Worm (Caenorhabditis elegans) whole organism, mixed stage, embryonic: ENCODE measurements around the gene patr-1.

Experiments
- M03D4.4 ChIP-seq: sonication (generic microtip); optimal IDR thresholded peaks from 2 replicates; lab custom pipeline; 2017; ENCODE audit warnings: mild to moderate bottlenecking, missing genetic modification characterization, missing compliant biosample characterization
- bed-3 ChIP-seq: fragments of 200-800 bp; sonication (Bioruptor generic); optimal IDR thresholded peaks from 3 replicates; lab custom pipeline; 2018; ENCODE audit warnings: mild to moderate bottlenecking, missing genetic modification characterization, moderate library complexity, missing compliant biosample characterization
- blmp-1 ChIP-seq: fragments of 150-350 bp; optimal IDR thresholded peaks from 2 replicates; lab custom pipeline; 2014; ENCODE audit warnings: missing biosample characterization, missing genetic modification characterization
- ceh-39 ChIP-seq: fragments of 150-350 bp; optimal IDR thresholded peaks from 2 replicates; lab custom pipeline; 2014; ENCODE audit warnings: missing biosample characterization, missing genetic modification characterization
- ceh-83 ChIP-seq: fragments of 200-800 bp; sonication (Bioruptor generic); optimal IDR thresholded peaks from 2 replicates; lab custom pipeline; 2018; ENCODE audit warnings: mild to moderate bottlenecking, missing genetic modification characterization, missing compliant biosample characterization
- ces-1 ChIP-seq: fragments of 150-350 bp; optimal IDR thresholded peaks from 2 replicates; lab custom pipeline; 2014; ENCODE audit warnings: missing biosample characterization, missing genetic modification reagents, missing genetic modification characterization
- cnd-1 ChIP-seq: fragments of 200-800 bp; sonication (Bioruptor generic); optimal IDR thresholded peaks from 2 replicates; lab custom pipeline; 2018; ENCODE audit warnings: mild to moderate bottlenecking, missing genetic modification characterization, missing compliant biosample characterization
- drap-1 ChIP-seq: fragments of 200-800 bp; sonication (Bioruptor generic); optimal IDR thresholded peaks from 3 replicates; lab custom pipeline; 2018; ENCODE audit warnings: mild to moderate bottlenecking, missing genetic modification characterization, missing compliant biosample characterization
- elt-1 ChIP-seq: sonication (generic microtip); optimal IDR thresholded peaks from 2 replicates; lab custom pipeline; 2017; ENCODE audit warnings: missing genetic modification characterization, mild to moderate bottlenecking, missing compliant biosample characterization, antibody characterized with exemption, moderate library complexity, borderline replicate concordance; ENCODE audit not compliant: insufficient read depth
- elt-3 ChIP-seq: fragments of 150-350 bp; optimal IDR thresholded peaks from 2 replicates; lab custom pipeline; 2014; ENCODE audit warnings: missing biosample characterization, missing genetic modification characterization
- flh-1 ChIP-seq: fragments of 200-800 bp; sonication (Bioruptor generic); optimal IDR thresholded peaks from 2 replicates; lab custom pipeline; 2018; ENCODE audit warnings: mild to moderate bottlenecking, missing genetic modification characterization, moderate library complexity, missing compliant biosample characterization
- ham-2 ChIP-seq: fragments of 200-800 bp; sonication (Bioruptor generic); optimal IDR thresholded peaks from 2 replicates; lab custom pipeline; 2018; ENCODE audit warnings: mild to moderate bottlenecking, missing genetic modification characterization, missing compliant biosample characterization
- hlh-1 ChIP-seq: fragments of 150-350 bp; optimal IDR thresholded peaks from 2 replicates; lab custom pipeline; 2014; ENCODE audit warnings: missing biosample characterization, missing genetic modification reagents, missing genetic modification characterization
- lin-13 ChIP-seq: fragments of 150-350 bp; optimal IDR thresholded peaks from 2 replicates; lab custom pipeline; 2014; ENCODE audit warnings: missing biosample characterization, missing genetic modification characterization
- lin-32 ChIP-seq: fragments of 200-800 bp; sonication (Bioruptor generic); optimal IDR thresholded peaks from 2 replicates; lab custom pipeline; 2018; ENCODE audit warnings: mild to moderate bottlenecking, missing genetic modification characterization, missing compliant biosample characterization
- lsy-2 ChIP-seq: fragments of 150-350 bp; optimal IDR thresholded peaks from 2 replicates; lab custom pipeline; 2014; ENCODE audit warnings: missing biosample characterization, missing genetic modification characterization
- mab-5 ChIP-seq: fragments of 150-350 bp; optimal IDR thresholded peaks from 2 replicates; lab custom pipeline; 2014; ENCODE audit warnings: missing biosample characterization, missing genetic modification characterization
- mls-2 ChIP-seq: sonication (generic microtip); optimal IDR thresholded peaks from 2 replicates; lab custom pipeline; 2016; ENCODE audit warnings: mild to moderate bottlenecking, missing genetic modification characterization, moderate library complexity, missing compliant biosample characterization
- nhr-12 ChIP-seq: fragments of 150-350 bp; optimal IDR thresholded peaks from 2 replicates; lab custom pipeline; 2014; ENCODE audit warnings: missing biosample characterization, missing genetic modification characterization
- nhr-237 ChIP-seq: fragments of 150-350 bp; optimal IDR thresholded peaks from 2 replicates; lab custom pipeline; 2014; ENCODE audit warnings: missing biosample characterization, missing genetic modification characterization
- nhr-28 ChIP-seq: fragments of 150-350 bp; optimal IDR thresholded peaks from 2 replicates; lab custom pipeline; 2014; ENCODE audit warnings: missing biosample characterization, missing genetic modification characterization
- nhr-76 ChIP-seq: sonication (generic microtip); optimal IDR thresholded peaks from 2 replicates; lab custom pipeline; 2017; ENCODE audit warnings: missing biosample characterization, missing genetic modification characterization
- sem-2 ChIP-seq: fragments of 200-800 bp; sonication (Bioruptor generic); optimal IDR thresholded peaks from 2 replicates; lab custom pipeline; 2018; ENCODE audit warnings: mild to moderate bottlenecking, missing genetic modification characterization, missing compliant biosample characterization
- snpc-4 ChIP-seq: fragments of 150-350 bp; optimal IDR thresholded peaks from 2 replicates; lab custom pipeline; 2014; ENCODE audit warnings: missing biosample characterization, missing genetic modification characterization
- sptf-1 ChIP-seq: sonication (generic microtip); optimal IDR thresholded peaks from 2 replicates; lab custom pipeline; 2017; ENCODE audit warnings: mild to moderate bottlenecking, missing genetic modification characterization, moderate library complexity, missing compliant biosample characterization
- tbx-8 ChIP-seq: fragments of 200-800 bp; sonication (Bioruptor generic); optimal IDR thresholded peaks from 2 replicates; lab custom pipeline; 2018; ENCODE audit warnings: mild to moderate bottlenecking, missing genetic modification characterization, moderate library complexity, missing compliant biosample characterization
- unc-120 ChIP-seq: sonication (generic microtip); optimal IDR thresholded peaks from 2 replicates; lab custom pipeline; 2017; ENCODE audit warnings: missing genetic modification characterization, missing compliant biosample characterization; ENCODE audit not compliant: poor library complexity, severe bottlenecking
- unc-39 ChIP-seq: fragments of 150-350 bp; optimal IDR thresholded peaks from 2 replicates; lab custom pipeline; 2014; ENCODE audit warnings: missing biosample characterization, missing genetic modification characterization
- zip-8 ChIP-seq: fragments of 150-350 bp; optimal IDR thresholded peaks from 2 replicates; lab custom pipeline; 2014; ENCODE audit warnings: missing biosample characterization, missing genetic modification characterization
- ztf-11 ChIP-seq: fragments of 150-350 bp; optimal IDR thresholded peaks from 2 replicates; lab custom pipeline; 2014; ENCODE audit warnings: missing biosample characterization, missing genetic modification characterization

The patr-1 gene

ce11 chrII:11728545-11729105 is 49.1 kb downstream of the patr-1 start, which contains the start of gene alh-8:
TSS of gene alh-8 (plus strand) at chrII:11729055.
- TF ChIP-seq snpc-4 (tag; lab: Kevin White, UChicago), result no peak
- TF ChIP-seq hlh-1 (tag; lab: Kevin White, UChicago), result peak; percentile 91
- peak; percentile 45 for TF ChIP-seq unc-120 (tag; lab: Kevin White, UChicago)
- no peak for TF ChIP-seq ztf-11 (tag; lab: Kevin White, UChicago)
- TF ChIP-seq lin-32 (GFP tag; lab: Kevin White, UChicago), result no peak
- TF ChIP-seq, all 35 proteins: peak for 2

ce11 chrII:11727438-11727837 is 50.3 kb downstream of the patr-1 start:
- no peak for TF ChIP-seq elt-1
- no peak for TF ChIP-seq flh-1 (GFP tag; lab: Kevin White, UChicago)
- no peak for TF ChIP-seq sem-2
- no peak for TF ChIP-seq ceh-83 (GFP tag; lab: Kevin White, UChicago)
- TF ChIP-seq ztf-11 (tag; lab: Kevin White, UChicago), result no peak
- TF ChIP-seq ham-2, result no peak
- no peak for TF ChIP-seq unc-39
- TF ChIP-seq lin-32 (GFP tag; lab: Kevin White, UChicago), result no peak
- TF ChIP-seq mab-5 (tag; lab: Kevin White, UChicago), result no peak
- no peak for TF ChIP-seq tbx-8 (GFP tag; lab: Kevin White, UChicago)
- no peak for TF ChIP-seq sptf-1
- no peak for TF ChIP-seq lsy-2 (tag; lab: Kevin White, UChicago)
- no peak for TF ChIP-seq ceh-39
- no peak for TF ChIP-seq ces-1
- TF ChIP-seq unc-120 (tag; lab: Kevin White, UChicago), result no peak
- TF ChIP-seq nhr-237 (tag; lab: Kevin White, UChicago), result no peak
- TF ChIP-seq nhr-28, result no peak
- no peak for TF ChIP-seq nhr-76 (tag; lab: Kevin White, UChicago)
- no peak for TF ChIP-seq nhr-12 (tag; lab: Kevin White, UChicago)
- TF ChIP-seq, all 35 proteins: peak for 0

- TF ChIP-seq drap-1 (GFP tag; lab: Kevin White, UChicago), result no peak
- TF ChIP-seq bed-3 (GFP tag; lab: Kevin White, UChicago), result no peak
- TF ChIP-seq hlh-1 (tag; lab: Kevin White, UChicago), result no peak
- TF ChIP-seq snpc-4 (tag; lab: Kevin White, UChicago), result no peak
- TF ChIP-seq mab-5 (tag; lab: Kevin White, UChicago), result no peak
- no peak for TF ChIP-seq ces-1
- TF ChIP-seq ham-2, result no peak
- TF ChIP-seq lsy-2 (tag; lab: Kevin White, UChicago), result no peak
- TF ChIP-seq flh-1 (GFP tag; lab: Kevin White, UChicago), result no peak
These were observed 51.2 kb downstream of the patr-1 start, which contains the start of gene F13D12.5 for ce11 chrII:11726470-11727106. TSS of gene F13D12.5 (plus strand) at chrII:11726814.

- no peak for TF ChIP-seq mab-5 (tag; lab: Kevin White, UChicago)
- no peak for TF ChIP-seq ces-1
- TF ChIP-seq zip-8 (tag; lab: Kevin White, UChicago), result no peak
- no peak for TF ChIP-seq lin-13 (tag; lab: Kevin White, UChicago)
- no peak for TF ChIP-seq blmp-1 (tag; lab: Kevin White, UChicago)
- TF ChIP-seq flh-1 (GFP tag; lab: Kevin White, UChicago), result no peak
- no peak for TF ChIP-seq sptf-1
- no peak for TF ChIP-seq sem-2
- TF ChIP-seq ztf-11 (tag; lab: Kevin White, UChicago), result no peak
- TF ChIP-seq elt-3 (tag; lab: Kevin White, UChicago), result no peak
- no peak for TF ChIP-seq tbx-8 (GFP tag; lab: Kevin White, UChicago)
- TF ChIP-seq cnd-1 (tag; lab: Kevin White, UChicago), result no peak
- no peak for TF ChIP-seq M03D4.4 (tag; lab: Kevin White, UChicago)
- TF ChIP-seq snpc-4 (tag; lab: Kevin White, UChicago), result no peak
- TF ChIP-seq ceh-39, result no peak
- no peak for TF ChIP-seq mls-2 (tag; lab: Kevin White, UChicago)
- no peak for TF ChIP-seq hlh-1 (tag; lab: Kevin White, UChicago)
- TF ChIP-seq ceh-83 (GFP tag; lab: Kevin White, UChicago), result no peak
- TF ChIP-seq unc-120 (tag; lab: Kevin White, UChicago), result no peak
These were observed 52.1 kb downstream of the patr-1 start for ce11 chrII:11725615-11726014.
